Fruit fly (Drosophila melanogaster) whole organism, embryonic: ENCODE results near the gene CG4293.
A peak's percentile ranks its signal among the peaks of the same experiment; 100 is the strongest.

ENCODE experiments used
- Adf1 ChIP-seq: fragments of 200-800 bp; sonication (Bioruptor generic); IDR thresholded peaks from 2 replicates; pipeline ENCODE4 v1.3.6; 2022; ENCODE audit warnings: missing biosample characterization, missing genetic modification characterization
- BEAF-32 ChIP-seq: fragments of 200-800 bp; sonication (Bioruptor generic); optimal IDR thresholded peaks from 3 replicates; lab custom pipeline; 2017; ENCODE audit warnings: missing biosample characterization, missing genetic modification characterization, mild to moderate bottlenecking, moderate library complexity, missing genetic modification reagents
- CG12219 ChIP-seq: fragments of 200-800 bp; sonication (Bioruptor generic); optimal IDR thresholded peaks from 3 replicates; lab custom pipeline; 2018; ENCODE audit warnings: missing biosample characterization, mild to moderate bottlenecking, missing genetic modification characterization
- CG12236 ChIP-seq: fragments of 200-800 bp; sonication (Bioruptor generic); optimal IDR thresholded peaks from 2 replicates; lab custom pipeline; 2016; ENCODE audit warnings: missing biosample characterization, missing genetic modification characterization
- CG12659 ChIP-seq: fragments of 200-800 bp; sonication (Bioruptor generic); optimal IDR thresholded peaks from 3 replicates; lab custom pipeline; 2017; ENCODE audit warnings: mild to moderate bottlenecking, missing biosample characterization, missing genetic modification reagents, missing genetic modification characterization
- CG13296 ChIP-seq: fragments of 200-800 bp; sonication (Bioruptor generic); optimal IDR thresholded peaks from 3 replicates; lab custom pipeline; 2018; ENCODE audit warnings: missing biosample characterization, mild to moderate bottlenecking, missing genetic modification characterization
- CG13424 ChIP-seq: fragments of 200-800 bp; sonication (Bioruptor generic); optimal IDR thresholded peaks from 2 replicates; lab custom pipeline; 2019; ENCODE audit warnings: missing biosample characterization, mild to moderate bottlenecking, missing genetic modification characterization, moderate library complexity
- CG14050 ChIP-seq: fragments of 200-800 bp; sonication (Bioruptor generic); IDR thresholded peaks from 3 replicates; pipeline ENCODE4 v1.3.6; 2022; ENCODE audit warnings: missing biosample characterization, missing genetic modification characterization
- CG14667 ChIP-seq: fragments of 200-800 bp; sonication (Bioruptor generic); IDR thresholded peaks from 2 replicates; pipeline ENCODE4 v1.3.6; 2022; ENCODE audit warnings: missing biosample characterization, missing genetic modification characterization
- CG16813 ChIP-seq: fragments of 200-800 bp; sonication (Bioruptor generic); IDR thresholded peaks from 3 replicates; pipeline ENCODE4 v1.3.6; 2022; ENCODE audit warnings: missing biosample characterization, missing genetic modification characterization; ENCODE audit not compliant: partially characterized antibody
- CG16863 ChIP-seq: fragments of 200-800 bp; sonication (Bioruptor generic); optimal IDR thresholded peaks from 3 replicates; lab custom pipeline; 2016; ENCODE audit warnings: missing biosample characterization, missing genetic modification characterization
- CG18599 ChIP-seq: fragments of 200-800 bp; sonication (Bioruptor generic); optimal IDR thresholded peaks from 3 replicates; lab custom pipeline; 2017; ENCODE audit warnings: missing biosample characterization, missing genetic modification characterization, mild to moderate bottlenecking, moderate library complexity, missing genetic modification reagents
- CG18619 ChIP-seq: fragments of 200-800 bp; sonication (Bioruptor generic); optimal IDR thresholded peaks from 3 replicates; lab custom pipeline; 2017; ENCODE audit warnings: missing biosample characterization, mild to moderate bottlenecking, missing genetic modification characterization
- CG2875 ChIP-seq: fragments of 200-800 bp; sonication (Bioruptor generic); optimal IDR thresholded peaks from 2 replicates; lab custom pipeline; 2017; ENCODE audit warnings: missing biosample characterization, mild to moderate bottlenecking, missing genetic modification characterization, missing genetic modification reagents
- CG3163 ChIP-seq: fragments of 200-800 bp; sonication (Bioruptor generic); optimal IDR thresholded peaks from 3 replicates; lab custom pipeline; 2016; ENCODE audit warnings: missing biosample characterization, missing genetic modification characterization
- CG3281 ChIP-seq: fragments of 200-800 bp; sonication (Bioruptor generic); optimal IDR thresholded peaks from 3 replicates; lab custom pipeline; 2017; ENCODE audit warnings: missing biosample characterization, mild to moderate bottlenecking, missing genetic modification characterization
- CG4282 ChIP-seq: fragments of 200-800 bp; sonication (Bioruptor generic); optimal IDR thresholded peaks from 2 replicates; lab custom pipeline; 2016; ENCODE audit warnings: missing biosample characterization, missing genetic modification characterization
- CG4820 ChIP-seq: fragments of 200-800 bp; sonication (Bioruptor generic); optimal IDR thresholded peaks from 3 replicates; lab custom pipeline; 2016; ENCODE audit warnings: missing biosample characterization, missing genetic modification characterization
- CG5245 ChIP-seq: fragments of 200-800 bp; sonication (Bioruptor generic); optimal IDR thresholded peaks from 3 replicates; lab custom pipeline; 2016; ENCODE audit warnings: missing biosample characterization, missing genetic modification characterization
- CG7372 ChIP-seq: fragments of 200-800 bp; sonication (Bioruptor generic); IDR thresholded peaks from 2 replicates; pipeline ENCODE4 v1.3.6; 2022; ENCODE audit warnings: missing biosample characterization, missing genetic modification characterization
- D ChIP-seq, 2 experiments: fragments of 200-800 bp in 1 of 2; fragments of >200 bp in 1 of 2; sonication (Bioruptor generic) in 1 of 2; optimal IDR thresholded peaks; 2 replicates in 1 of 2; 3 replicates in 1 of 2; lab custom pipeline; 2017; ENCODE audit warnings: mild to moderate bottlenecking in 1 of 2, missing biosample characterization in 1 of 2, missing genetic modification characterization in 1 of 2, missing genetic modification reagents in 1 of 2
- D19A ChIP-seq: fragments of 200-800 bp; optimal IDR thresholded peaks from 3 replicates; lab custom pipeline; 2019; ENCODE audit warnings: missing biosample characterization, mild to moderate bottlenecking, missing genetic modification characterization, moderate library complexity
- Dek ChIP-seq: fragments of 200-800 bp; sonication (Bioruptor generic); optimal IDR thresholded peaks from 3 replicates; lab custom pipeline; 2019; ENCODE audit warnings: missing biosample characterization, mild to moderate bottlenecking, missing genetic modification characterization, moderate library complexity
- Ets65A ChIP-seq: fragments of 200-800 bp; sonication (Bioruptor generic); peaks from one replicate; lab custom pipeline; 2016; ENCODE audit warnings: missing biosample characterization, missing genetic modification characterization
- Fer3 ChIP-seq: fragments of 200-800 bp; sonication (Bioruptor generic); optimal IDR thresholded peaks from 2 replicates; lab custom pipeline; 2018; ENCODE audit warnings: missing biosample characterization, mild to moderate bottlenecking, missing genetic modification characterization, moderate library complexity
- GATAe ChIP-seq: fragments of 200-800 bp; sonication (Bioruptor generic); conservative IDR thresholded peaks from 2 replicates; pipeline ENCODE4 v1.3.6; 2022; ENCODE audit warnings: missing biosample characterization, missing genetic modification characterization
- HLH54F ChIP-seq: fragments of 200-800 bp; sonication (Bioruptor generic); optimal IDR thresholded peaks from 3 replicates; lab custom pipeline; 2016; ENCODE audit warnings: missing biosample characterization, missing genetic modification characterization
- Hr78 ChIP-seq, 2 experiments: fragments of 200-800 bp in 1 of 2; fragments of >200 bp in 1 of 2; sonication (Bioruptor generic) in 1 of 2; optimal IDR thresholded peaks; 2 replicates each; lab custom pipeline; 2017 to 2019; ENCODE audit warnings: missing biosample characterization in 2 of 2, missing genetic modification characterization in 2 of 2, mild to moderate bottlenecking in 1 of 2, moderate library complexity in 1 of 2
- MESR4 ChIP-seq: fragments of 200-800 bp; sonication (Bioruptor generic); optimal IDR thresholded peaks from 2 replicates; lab custom pipeline; 2018; ENCODE audit warnings: missing biosample characterization, mild to moderate bottlenecking, missing genetic modification characterization, moderate library complexity
- MTF-1 ChIP-seq: fragments of 200-800 bp; sonication (Bioruptor generic); optimal IDR thresholded peaks from 2 replicates; lab custom pipeline; 2018; ENCODE audit warnings: missing biosample characterization, mild to moderate bottlenecking, missing genetic modification characterization, borderline replicate concordance
- NFAT ChIP-seq: fragments of 200-800 bp; sonication (Bioruptor generic); IDR thresholded peaks from 2 replicates; pipeline ENCODE4 v1.3.6; 2022; ENCODE audit warnings: missing biosample characterization, missing genetic modification characterization
- Nf-YA ChIP-seq: fragments of 200-800 bp; sonication (Bioruptor generic); IDR thresholded peaks from 2 replicates; pipeline ENCODE4 v1.3.6; 2022; ENCODE audit warnings: missing biosample characterization, missing genetic modification characterization
- Nf-YC ChIP-seq: fragments of 200-800 bp; optimal IDR thresholded peaks from 3 replicates; lab custom pipeline; 2019; ENCODE audit warnings: missing biosample characterization, mild to moderate bottlenecking, missing genetic modification characterization, moderate library complexity
- Side ChIP-seq: fragments of 200-800 bp; sonication (Bioruptor generic); optimal IDR thresholded peaks from 2 replicates; lab custom pipeline; 2016; ENCODE audit warnings: missing biosample characterization, missing genetic modification characterization
- Sox100B ChIP-seq: fragments of 200-800 bp; sonication (Bioruptor generic); optimal IDR thresholded peaks from 3 replicates; lab custom pipeline; 2018; ENCODE audit warnings: missing biosample characterization, mild to moderate bottlenecking, missing genetic modification characterization
- chm ChIP-seq: fragments of 200-800 bp; sonication (Bioruptor generic); IDR thresholded peaks from 2 replicates; pipeline ENCODE4 v1.3.6; 2022; ENCODE audit warnings: missing biosample characterization, missing genetic modification characterization
- ems ChIP-seq: fragments of 200-800 bp; sonication (Bioruptor generic); optimal IDR thresholded peaks from 3 replicates; lab custom pipeline; 2016; ENCODE audit warnings: missing biosample characterization, missing genetic modification characterization
- ewg ChIP-seq: fragments of 200-800 bp; sonication (Bioruptor generic); optimal IDR thresholded peaks from 3 replicates; lab custom pipeline; 2017; ENCODE audit warnings: mild to moderate bottlenecking, missing biosample characterization, missing genetic modification reagents, missing genetic modification characterization
- fru ChIP-seq: fragments of >200 bp; optimal IDR thresholded peaks from 2 replicates; lab custom pipeline; 2017
- h ChIP-seq: fragments of >200 bp; optimal IDR thresholded peaks from 2 replicates; lab custom pipeline; 2017
- lilli ChIP-seq: fragments of 200-800 bp; sonication (Bioruptor generic); optimal IDR thresholded peaks from 3 replicates; lab custom pipeline; 2016; ENCODE audit warnings: missing biosample characterization, missing genetic modification characterization
- lmd ChIP-seq: fragments of 200-800 bp; sonication (Bioruptor generic); IDR thresholded peaks from 2 replicates; pipeline ENCODE4 v1.3.6; 2022; ENCODE audit warnings: missing biosample characterization, missing genetic modification characterization
- mld ChIP-seq: fragments of 200-800 bp; sonication (Bioruptor generic); IDR thresholded peaks from 3 replicates; pipeline ENCODE4 v1.3.6; 2022; ENCODE audit warnings: missing biosample characterization, missing genetic modification characterization; ENCODE audit not compliant: partially characterized antibody
- nerfin-1 ChIP-seq: fragments of 200-800 bp; sonication (Bioruptor generic); optimal IDR thresholded peaks from 3 replicates; lab custom pipeline; 2019; ENCODE audit warnings: missing biosample characterization, mild to moderate bottlenecking, missing genetic modification characterization, moderate library complexity
- repo ChIP-seq: fragments of 200-800 bp; sonication (Bioruptor generic); optimal IDR thresholded peaks from 2 replicates; lab custom pipeline; 2016; ENCODE audit warnings: missing biosample characterization, missing genetic modification characterization
- schlank ChIP-seq: fragments of 200-800 bp; sonication (Bioruptor generic); optimal IDR thresholded peaks from 2 replicates; lab custom pipeline; 2018; ENCODE audit warnings: missing biosample characterization, mild to moderate bottlenecking, missing genetic modification characterization
- stc ChIP-seq: fragments of 200-800 bp; sonication (Bioruptor generic); IDR thresholded peaks from 2 replicates; pipeline ENCODE4 v1.3.6; 2022; ENCODE audit warnings: missing biosample characterization, missing genetic modification characterization
- tll ChIP-seq, 2 experiments: fragments of 200-800 bp in 1 of 2; fragments of >200 bp in 1 of 2; sonication (Bioruptor generic) in 1 of 2; optimal IDR thresholded peaks; 2 replicates each; lab custom pipeline; 2017 to 2019; ENCODE audit warnings: missing biosample characterization in 2 of 2, missing genetic modification characterization in 2 of 2, mild to moderate bottlenecking in 1 of 2, moderate library complexity in 1 of 2
- zfh1 ChIP-seq: fragments of 200-800 bp; sonication (Bioruptor generic); IDR thresholded peaks from 3 replicates; pipeline ENCODE4 v1.3.6; 2022; ENCODE audit warnings: missing biosample characterization, missing genetic modification characterization

The CG4293 gene

DNA sequence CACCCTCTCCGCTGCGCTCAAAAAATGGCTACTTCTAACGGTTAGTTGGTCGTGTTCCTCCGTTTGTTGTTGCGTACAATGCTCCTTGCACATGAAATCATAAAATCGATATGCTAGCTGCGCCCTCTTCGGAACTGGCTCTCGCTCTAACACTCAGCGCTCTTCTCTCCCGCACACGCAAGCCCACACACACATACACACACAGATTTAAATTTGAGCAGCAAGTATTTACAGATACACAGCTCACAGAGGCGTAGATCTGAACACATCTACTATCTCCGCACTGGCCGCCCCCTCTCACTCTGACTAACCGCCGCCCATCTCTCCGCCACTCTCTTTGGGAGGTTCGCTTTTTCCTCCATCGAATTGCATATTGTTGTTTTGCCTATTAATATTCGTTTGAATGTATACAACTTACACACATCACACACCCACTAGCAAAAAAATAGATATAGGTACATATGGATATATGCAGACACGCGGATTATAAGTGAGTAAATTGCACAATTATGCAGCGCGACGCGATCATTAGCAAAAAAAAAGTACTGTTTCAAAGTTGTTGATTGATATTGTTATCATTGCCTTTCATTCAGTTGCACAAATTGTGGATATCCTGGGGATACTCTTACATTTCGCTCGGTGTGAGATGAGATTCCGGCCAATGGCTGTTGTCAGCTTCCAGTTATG lies 7.6 kb downstream of the CG4293 start (continued):
- TF ChIP-seq CG18619 (GFP tag; lab: Kevin White, UChicago) (peak; percentile 84), MESR4 (GFP tag; lab: Kevin White, UChicago) (peak; percentile 27), CG5245 (peak; percentile 84), GATAe (GFP tag; lab: Robert Waterston, UW) (no peak; the same call in 1 of the 2 replicates), Adf1 (GFP tag; lab: Robert Waterston, UW) (peak; percentile 44; the same call in 1 of the 2 replicates), Side (peak; percentile 92), MTF-1 (GFP tag; lab: Kevin White, UChicago) (peak; percentile 71), CG3163 (GFP tag; lab: Kevin White, UChicago) (peak; percentile 77), NFAT (peak; percentile 98), CG12236 (GFP tag; lab: Kevin White, UChicago) (peak; percentile 33), CG12659 (GFP tag; lab: Kevin White, UChicago) (peak; percentile 80), D (optimal IDR thresholded peaks at IDR 0.05; lab: Kevin White, UChicago) (no peak), D (GFP tag; optimal IDR thresholded peaks at IDR 0.05; lab: Kevin White, UChicago) (peak; percentile 17), zfh1 (GFP tag; lab: Robert Waterston, UW) (peak; percentile 90), CG12219 (GFP tag; lab: Kevin White, UChicago) (peak; percentile 77), mld (GFP tag; lab: Robert Waterston, UW) (no peak), lilli (GFP tag; lab: Kevin White, UChicago) (peak; percentile 92), D19A (tag; lab: Kevin White, UChicago) (peak; percentile 13), stc (GFP tag; lab: Robert Waterston, UW) (peak; percentile 60), CG16863 (GFP tag; lab: Kevin White, UChicago) (peak; percentile 72), repo (GFP tag; lab: Kevin White, UChicago) (peak; percentile 79), HLH54F (GFP tag; lab: Kevin White, UChicago) (peak; percentile 93), CG4282 (GFP tag; lab: Kevin White, UChicago) (peak; percentile 75), chm (GFP tag; lab: Robert Waterston, UW) (peak; percentile 92), CG13296 (GFP tag; lab: Kevin White, UChicago) (peak; percentile 87), Sox100B (GFP tag; lab: Kevin White, UChicago) (no peak), CG7372 (GFP tag; lab: Robert Waterston, UW) (peak; percentile 60), schlank (peak; percentile 88), CG18599 (peak; percentile 94), CG3281 (peak; percentile 61), BEAF-32 (GFP tag; lab: Kevin White, UChicago) (no peak), CG2875 (GFP tag; lab: Kevin White, UChicago) (peak; percentile 42), CG16813 (GFP tag; lab: Robert Waterston, UW) (no peak), Nf-YC (tag; lab: Kevin White, UChicago) (peak; percentile 76), lmd (peak; percentile 84), CG14667 (GFP tag; lab: Robert Waterston, UW) (peak; percentile 78), tll (GFP tag; optimal IDR thresholded peaks at IDR 0.05; lab: Kevin White, UChicago) (no peak), Nf-YA (no peak), Fer3 (peak; percentile 86), Dek (peak; percentile 80), Hr78 (GFP tag; optimal IDR thresholded peaks at IDR 0.05; lab: Kevin White, UChicago) (no peak), h (no peak), CG14050 (peak; percentile 77), Ets65A (GFP tag; lab: Kevin White, UChicago) (peak; percentile 95), CG13424 (tag; lab: Kevin White, UChicago) (peak; percentile 84), ewg (GFP tag; lab: Kevin White, UChicago) (peak; percentile 66), fru (no peak), nerfin-1 (tag; lab: Kevin White, UChicago) (peak; percentile 46), CG4820 (GFP tag; lab: Kevin White, UChicago) (peak; percentile 52), ems (GFP tag; lab: Kevin White, UChicago) (peak; percentile 79)
